Worm (Caenorhabditis elegans) whole organism, L4 larva: Measurements from ENCODE around the gene C17G10.1.

Source experiments
- R02D3.7 ChIP-seq: fragments of 150-350 bp; sonication (generic microtip); optimal IDR thresholded peaks from 3 replicates; lab custom pipeline; 2014; ENCODE audit warnings: missing biosample characterization, missing genetic modification characterization
- Y75B8A.6 ChIP-seq: fragments of 200-800 bp; sonication (Bioruptor generic); IDR thresholded peaks from 2 replicates; pipeline ENCODE4 v1.3.6; 2022; ENCODE audit warnings: missing genetic modification reagents, missing genetic modification characterization, missing compliant biosample characterization
- ZK337.2 ChIP-seq: fragments of 200-800 bp; sonication (Bioruptor generic); IDR thresholded peaks from 2 replicates; pipeline ENCODE4 v1.3.6; 2022; ENCODE audit warnings: missing genetic modification reagents, missing genetic modification characterization, missing compliant biosample characterization
- attf-4 ChIP-seq: sonication (generic microtip); optimal IDR thresholded peaks from 3 replicates; lab custom pipeline; 2017; ENCODE audit warnings: missing biosample characterization, missing genetic modification characterization
- ces-1 ChIP-seq: fragments of 150-350 bp; sonication (generic microtip); optimal IDR thresholded peaks from 4 replicates; lab custom pipeline; 2014; ENCODE audit warnings: missing biosample characterization, missing genetic modification reagents, missing genetic modification characterization
- dve-1 ChIP-seq: sonication (generic microtip); optimal IDR thresholded peaks from 2 replicates; lab custom pipeline; 2017; ENCODE audit warnings: antibody characterized with exemption, mild to moderate bottlenecking, missing genetic modification characterization, missing compliant biosample characterization; ENCODE audit not compliant: insufficient read depth
- jun-1 ChIP-seq: fragments of 150-350 bp; optimal IDR thresholded peaks from 2 replicates; lab custom pipeline; 2014; ENCODE audit warnings: missing biosample characterization, missing genetic modification reagents, missing genetic modification characterization
- lin-39 ChIP-seq: fragments of 150-350 bp; optimal IDR thresholded peaks from 2 replicates; lab custom pipeline; 2014; ENCODE audit warnings: missing biosample characterization, missing genetic modification reagents, missing genetic modification characterization
- nhr-25 ChIP-seq: sonication (generic microtip); optimal IDR thresholded peaks from 2 replicates; lab custom pipeline; 2017; ENCODE audit warnings: missing genetic modification characterization, mild to moderate bottlenecking, missing compliant biosample characterization, antibody characterized with exemption, moderate library complexity, borderline replicate concordance; ENCODE audit not compliant: insufficient read depth
- pqm-1 ChIP-seq: sonication (generic microtip); optimal IDR thresholded peaks from 2 replicates; lab custom pipeline; 2017; ENCODE audit warnings: missing biosample characterization, missing genetic modification characterization
- snpc-4 ChIP-seq: fragments of 150-350 bp; optimal IDR thresholded peaks from 2 replicates; lab custom pipeline; 2014; ENCODE audit warnings: missing biosample characterization, missing genetic modification characterization
- unc-62 ChIP-seq, 3 experiments: fragments of 150-350 bp in 1 of 3; sonication (generic microtip); optimal IDR thresholded peaks in 2 of 3; peaks in 1 of 3; 1 replicate in 1 of 3; 2 replicates in 2 of 3; lab custom pipeline; 2014 to 2017; ENCODE audit warnings: missing biosample characterization in 3 of 3, missing genetic modification characterization in 3 of 3, missing genetic modification reagents in 3 of 3, missing genotype in 1 of 3
- zfp-2 ChIP-seq: sonication (generic microtip); optimal IDR thresholded peaks from 2 replicates; lab custom pipeline; 2016; ENCODE audit warnings: mild to moderate bottlenecking, missing genetic modification characterization, missing compliant biosample characterization
- zfp-3 ChIP-seq: fragments of 200-800 bp; sonication (Bioruptor generic); conservative IDR thresholded peaks from 2 replicates; pipeline ENCODE4 v1.3.6; 2022; ENCODE audit warnings: missing genetic modification reagents, missing genetic modification characterization, missing compliant biosample characterization

DNA sequence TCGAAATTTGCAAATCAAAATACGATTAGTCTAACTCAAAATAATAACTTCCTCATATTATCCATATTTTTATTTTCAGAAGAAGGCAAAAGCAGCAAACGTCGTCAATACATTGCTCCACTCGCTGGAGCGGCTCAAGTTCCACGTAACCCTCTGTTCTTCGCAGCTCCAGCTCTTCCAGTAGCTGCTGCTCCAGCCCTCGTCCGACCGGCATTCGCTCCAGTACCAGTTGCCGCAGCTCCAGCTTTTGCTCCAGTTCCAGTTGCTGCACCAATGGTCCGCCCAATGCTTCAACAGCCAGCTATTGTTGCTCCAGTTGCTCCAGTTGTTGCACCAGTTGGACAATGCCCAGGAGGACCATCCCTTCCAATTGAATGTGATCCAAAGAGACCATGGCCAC is 17.6 kb upstream of the C17G10.1 start:
- TF ChIP-seq ces-1 (GFP tag; lab: Kevin White, UChicago) (no peak), attf-4 (no peak), lin-39 (tag; lab: Kevin White, UChicago) (no peak), R02D3.7 (tag; lab: Kevin White, UChicago) (no peak), dve-1 (tag; lab: Kevin White, UChicago) (no peak), jun-1 (tag; lab: Kevin White, UChicago) (no peak), Y75B8A.6 (GFP tag; lab: Robert Waterston, UW) (no peak), zfp-2 (tag; lab: Kevin White, UChicago) (no peak), pqm-1 (tag; lab: Kevin White, UChicago) (no peak), zfp-3 (no peak), snpc-4 (tag; lab: Kevin White, UChicago) (no peak), unc-62 (GFP tag; optimal IDR thresholded peaks at IDR 0.05 in 1 of 2; lab: Kevin White, UChicago) (no peak), unc-62 (tag; optimal IDR thresholded peaks at IDR 0.05; lab: Kevin White, UChicago) (no peak), nhr-25 (tag; lab: Kevin White, UChicago) (no peak), ZK337.2 (no peak)
